Fruit fly (Drosophila melanogaster): ENCODE measurements around the gene Nhe1.

DNA sequence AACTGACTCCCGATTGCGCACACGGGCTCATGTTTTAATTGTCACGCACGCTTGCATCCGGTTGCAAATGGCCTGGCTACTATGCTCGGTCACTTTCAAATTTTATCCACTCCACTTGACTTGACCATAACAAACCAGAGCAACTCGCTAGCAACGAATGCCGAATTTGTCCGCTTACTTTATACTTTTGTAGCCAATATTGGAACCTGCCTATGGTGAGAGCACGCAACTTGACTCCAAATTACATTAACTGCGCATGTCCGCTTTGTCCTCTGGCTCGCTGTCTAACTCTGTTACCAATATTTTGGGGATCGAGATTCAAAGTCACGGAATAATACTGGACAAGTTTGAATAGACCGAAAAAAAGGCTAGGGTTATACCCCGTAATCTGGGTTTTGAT, 46.6 kb upstream of the Nhe1 start, which contains the start of gene CG42399:
- TF ChIP-seq psq (GFP tag; optimal IDR thresholded peaks at IDR 0.05) (no peak), crol (GFP tag; IDR thresholded peaks at IDR 0.05) (no peak), CG4707 (GFP tag; optimal IDR thresholded peaks at IDR 0.05) (no peak), Doc2 (GFP tag; IDR thresholded peaks at IDR 0.05) (no peak), Blimp-1 (GFP tag; optimal IDR thresholded peaks at IDR 0.05) (no peak)

Measured in whole organism, embryonic.